Fruit fly (Drosophila melanogaster) whole organism, embryonic: ENCODE results near the gene eEF1alpha2.

Source experiments
- Aef1 ChIP-seq: fragments of 200-800 bp; sonication (Bioruptor generic); IDR thresholded peaks from 3 replicates; pipeline ENCODE4 v1.3.6; 2022; ENCODE audit warnings: missing biosample characterization, missing genetic modification characterization
- Bgb ChIP-seq: fragments of 200-800 bp; sonication (Bioruptor generic); IDR thresholded peaks from 2 replicates; pipeline ENCODE4 v1.3.6; 2022; ENCODE audit warnings: missing biosample characterization, missing genetic modification characterization; ENCODE audit not compliant: partially characterized antibody
- CG12104 ChIP-seq: fragments of 200-800 bp; sonication (Bioruptor generic); optimal IDR thresholded peaks from 3 replicates; lab custom pipeline; 2016; ENCODE audit warnings: missing biosample characterization, missing genetic modification characterization
- CG3407 ChIP-seq: fragments of 200-800 bp; sonication (Bioruptor generic); optimal IDR thresholded peaks from 2 replicates; lab custom pipeline; 2018; ENCODE audit warnings: missing biosample characterization, mild to moderate bottlenecking, missing genetic modification characterization
- CG4328 ChIP-seq: fragments of 200-800 bp; sonication (Bioruptor generic); optimal IDR thresholded peaks from 3 replicates; lab custom pipeline; 2017; ENCODE audit warnings: missing biosample characterization, missing genetic modification reagents, missing genetic modification characterization
- CG4854 ChIP-seq: fragments of 200-800 bp; sonication (Bioruptor generic); optimal IDR thresholded peaks from 2 replicates; lab custom pipeline; 2016; ENCODE audit warnings: missing biosample characterization, missing genetic modification characterization, inconsistent platforms
- CG6254 ChIP-seq: fragments of 200-800 bp; sonication (Bioruptor generic); optimal IDR thresholded peaks from 3 replicates; lab custom pipeline; 2017; ENCODE audit warnings: mild to moderate bottlenecking, missing biosample characterization, missing genetic modification reagents, missing genetic modification characterization
- bowl ChIP-seq: fragments of 200-800 bp; sonication (Bioruptor generic); IDR thresholded peaks from 2 replicates; pipeline ENCODE4 v1.3.6; 2022; ENCODE audit warnings: missing biosample characterization, missing genetic modification characterization
- ftz-f1 ChIP-seq: fragments of 200-800 bp; sonication (Bioruptor generic); optimal IDR thresholded peaks from 2 replicates; lab custom pipeline; 2016; ENCODE audit warnings: missing biosample characterization, missing genetic modification characterization
- maf-S ChIP-seq: fragments of 200-800 bp; sonication (Bioruptor generic); optimal IDR thresholded peaks from 2 replicates; lab custom pipeline; 2016; ENCODE audit warnings: missing biosample characterization, missing genetic modification characterization
- sc ChIP-seq, 3 experiments: fragments of >200 bp in 2 of 3; fragments of 200-800 bp in 1 of 3; sonication (Bioruptor generic) in 1 of 3; optimal IDR thresholded peaks; 2 replicates in 2 of 3; 3 replicates in 1 of 3; lab custom pipeline; 2017; ENCODE audit warnings: mild to moderate bottlenecking in 1 of 3, missing biosample characterization in 1 of 3, missing genetic modification characterization in 1 of 3, missing genetic modification reagents in 1 of 3

DNA sequence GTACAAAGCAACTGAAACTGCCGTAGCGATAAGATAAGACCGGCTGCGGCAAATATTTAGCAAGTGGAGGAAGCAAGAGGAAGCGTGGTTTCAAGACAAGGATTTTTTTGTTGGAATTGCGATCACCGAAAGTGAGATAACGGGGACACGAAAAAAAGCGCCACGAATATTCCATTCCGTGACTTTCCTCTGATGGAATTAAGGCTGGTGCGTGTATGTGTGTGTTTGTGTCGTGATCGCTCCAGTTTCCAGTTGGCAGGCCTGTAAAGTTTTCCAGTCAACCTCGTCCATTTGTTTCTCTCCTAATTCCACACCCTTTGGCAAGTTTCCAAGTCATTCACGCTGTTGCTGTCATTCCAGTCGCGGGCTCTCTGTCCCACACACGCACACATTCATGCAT lies 12.0 kb upstream of the eEF1alpha2 start:
- TF ChIP-seq Aef1 (no peak), ftz-f1 (GFP tag; lab: Kevin White, UChicago) (no peak), sc (optimal IDR thresholded peaks at IDR 0.05; lab: Kevin White, UChicago) (no peak), sc (GFP tag; optimal IDR thresholded peaks at IDR 0.05; lab: Kevin White, UChicago) (no peak), CG6254 (GFP tag; lab: Kevin White, UChicago) (no peak), CG4854 (GFP tag; lab: Kevin White, UChicago) (no peak), bowl (GFP tag; lab: Robert Waterston, UW) (no peak), CG4328 (GFP tag; lab: Kevin White, UChicago) (no peak), CG12104 (no peak), maf-S (no peak), CG3407 (GFP tag; lab: Kevin White, UChicago) (no peak), Bgb (GFP tag; lab: Robert Waterston, UW) (no peak)
